Fruit fly (Drosophila melanogaster): ENCODE measurements around the gene rasp.
A peak's percentile ranks its signal among the peaks of the same experiment; 100 is the strongest.

The rasp gene

dm6 chr3L:3149060-3149872, 12.7 kb upstream of the rasp start:
- peak; percentile 60 for TF ChIP-seq noc (tag; optimal IDR thresholded peaks at IDR 0.05)

- TF ChIP-seq noc (tag; optimal IDR thresholded peaks at IDR 0.05) = no peak
These were observed 11.6 kb upstream of the rasp start for dm6 chr3L:3150376-3150775.

dm6 chr3L:3157651-3158050, 4.3 kb upstream of the rasp start:
- no peak for TF ChIP-seq noc (tag; optimal IDR thresholded peaks at IDR 0.05)

- no peak for TF ChIP-seq noc (tag; optimal IDR thresholded peaks at IDR 0.05)
These were observed 2.4 kb upstream of the rasp start, which contains the start of the genes ND-30 and CG15812 for dm6 chr3L:3159309-3160194. TSS of gene ND-30 (minus strand) at chr3L:3159578. TSS of gene CG15812 (plus strand) at chr3L:3159991.

- TF ChIP-seq noc (tag; optimal IDR thresholded peaks at IDR 0.05) = no peak
These were observed 604 bp downstream of the rasp start for dm6 chr3L:3162584-3162983.

dm6 chr3L:3164951-3165350, 3.0 kb downstream of the rasp start, which contains the start of gene CG32280:
TSS of gene CG32280 (plus strand) at chr3L:3165181.
- peak; percentile 36 for TF ChIP-seq noc (tag; optimal IDR thresholded peaks at IDR 0.05)

- TF ChIP-seq noc (tag; optimal IDR thresholded peaks at IDR 0.05) = no peak
These were observed 3.4 kb downstream of the rasp start for dm6 chr3L:3165399-3165798.

- no peak for TF ChIP-seq noc (tag; optimal IDR thresholded peaks at IDR 0.05)
These were observed 4.3 kb downstream of the rasp start, which contains the start of gene Asciz for dm6 chr3L:3166200-3166695. TSS of gene Asciz (minus strand) at chr3L:3166250.

- no peak for TF ChIP-seq noc (tag; optimal IDR thresholded peaks at IDR 0.05)
These were observed 7.1 kb downstream of the rasp start, which contains the start of the genes CG32278 and CG32281 for dm6 chr3L:3169107-3169506. TSS of gene CG32278 (plus strand) at chr3L:3169286. TSS of gene CG32281 (plus strand) at chr3L:3169375.

dm6 chr3L:3172445-3172844, 10.5 kb downstream of the rasp start, which contains the start of gene CG14963:
TSS of gene CG14963 (minus strand) at chr3L:3172545.
- no peak for TF ChIP-seq noc (tag; optimal IDR thresholded peaks at IDR 0.05)

- no peak for TF ChIP-seq noc (tag; optimal IDR thresholded peaks at IDR 0.05)
These were observed 15.9 kb downstream of the rasp start for dm6 chr3L:3177872-3178271.

- no peak for TF ChIP-seq noc (tag; optimal IDR thresholded peaks at IDR 0.05)
These were observed 16.6 kb downstream of the rasp start, which contains the start of the genes MnM and Girdin for dm6 chr3L:3178530-3179096. TSS of gene MnM (minus strand) at chr3L:3178580. TSS of gene Girdin (plus strand) at chr3L:3178930.

- TF ChIP-seq noc (tag; optimal IDR thresholded peaks at IDR 0.05) = peak; percentile 84
These were observed 17.5 kb downstream of the rasp start for dm6 chr3L:3179474-3179873.

dm6 chr3L:3184104-3184503, 22.1 kb downstream of the rasp start, which contains the start of gene CG42494:
TSS of gene CG42494 (plus strand) at chr3L:3184404.
- TF ChIP-seq noc (tag; optimal IDR thresholded peaks at IDR 0.05) = no peak

- no peak for TF ChIP-seq noc (tag; optimal IDR thresholded peaks at IDR 0.05)
These were observed 24.4 kb downstream of the rasp start, which contains the start of gene CG32284 for dm6 chr3L:3186364-3186763. TSS of gene CG32284 (plus strand) at chr3L:3186664.
